Worm (Caenorhabditis elegans) whole organism, L2 larva: Measurements from ENCODE around the gene H04M03.3.

Experiments used
- ama-1 ChIP-seq: fragments of 150-350 bp; optimal IDR thresholded peaks from 2 replicates; lab custom pipeline; 2018; ENCODE audit warnings: inconsistent platforms
- elt-1 ChIP-seq: fragments of 150-350 bp; optimal IDR thresholded peaks from 2 replicates; lab custom pipeline; 2014; ENCODE audit warnings: missing biosample characterization, missing genetic modification characterization
- lin-11 ChIP-seq: fragments of 150-350 bp; sonication (generic microtip); optimal IDR thresholded peaks from 2 replicates; lab custom pipeline; 2014; ENCODE audit warnings: missing biosample characterization, missing genetic modification characterization, inconsistent platforms, mixed read lengths
- mbf-1 ChIP-seq: sonication (generic microtip); optimal IDR thresholded peaks from 2 replicates; lab custom pipeline; 2017; ENCODE audit warnings: missing biosample characterization, missing genetic modification characterization
- mdl-1 ChIP-seq, 2 experiments: fragments of 150-350 bp in 1 of 2; sonication (generic microtip) in 1 of 2; optimal IDR thresholded peaks; 2 replicates each; lab custom pipeline; 2017; ENCODE audit warnings: missing biosample characterization in 2 of 2, missing genetic modification characterization in 2 of 2
- nhr-12 ChIP-seq: fragments of 150-350 bp; optimal IDR thresholded peaks from 2 replicates; lab custom pipeline; 2014; ENCODE audit warnings: missing biosample characterization, missing genetic modification characterization
- nhr-237 ChIP-seq: fragments of 150-350 bp; optimal IDR thresholded peaks from 2 replicates; lab custom pipeline; 2014; ENCODE audit warnings: missing biosample characterization, missing genetic modification characterization
- snpc-4 ChIP-seq: fragments of 150-350 bp; optimal IDR thresholded peaks from 2 replicates; lab custom pipeline; 2014; ENCODE audit warnings: missing biosample characterization, missing genetic modification characterization
- ztf-11 ChIP-seq: sonication (generic microtip); optimal IDR thresholded peaks from 2 replicates; lab custom pipeline; 2017; ENCODE audit warnings: missing biosample characterization, missing genetic modification characterization
- ztf-4 ChIP-seq: fragments of 150-350 bp; optimal IDR thresholded peaks from 2 replicates; lab custom pipeline; 2014; ENCODE audit warnings: missing biosample characterization, missing genetic modification characterization

DNA sequence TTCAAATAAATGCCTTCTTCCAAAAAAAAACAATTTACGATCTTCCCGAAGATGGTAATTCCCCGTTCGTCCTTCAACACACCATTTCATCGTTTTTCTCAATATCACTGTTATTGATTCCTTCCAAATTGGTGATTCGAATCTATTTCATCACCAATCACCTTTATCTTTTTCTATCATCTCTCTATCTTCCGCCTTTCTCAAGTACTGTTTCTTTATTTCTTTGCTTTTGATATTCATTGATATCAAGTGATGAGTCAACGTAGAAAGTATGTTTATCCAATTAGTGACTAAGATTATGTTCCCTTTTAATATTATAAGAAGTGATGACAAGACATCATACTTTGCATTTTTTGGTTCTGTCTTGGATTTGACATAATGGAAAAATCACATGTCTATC lies 32.9 kb downstream of the H04M03.3 start:
- TF ChIP-seq nhr-12 = no peak
- no peak for TF ChIP-seq snpc-4
- TF ChIP-seq ama-1 (lab: Kevin White, UChicago) = no peak
- TF ChIP-seq mdl-1 (tag; optimal IDR thresholded peaks at IDR 0.05; lab: Kevin White, UChicago) = no peak
- no peak for TF ChIP-seq ztf-4
- no peak for TF ChIP-seq elt-1
- TF ChIP-seq nhr-237 (tag; lab: Kevin White, UChicago) = no peak
- no peak for TF ChIP-seq ztf-11 (tag; lab: Kevin White, UChicago)
- TF ChIP-seq mbf-1 (tag; lab: Kevin White, UChicago) = no peak
- TF ChIP-seq lin-11 (tag; lab: Kevin White, UChicago) = no peak
